Worm (Caenorhabditis elegans): ENCODE measurements around the gene pqn-75.
A peak's percentile ranks its signal among the peaks of the same experiment; 100 is the strongest.

pqn-75 gene

ce11 chrIV:4030917-4031599 is 41.1 kb upstream of the pqn-75 start (continued):
- no peak for TF ChIP-seq vab-7 (GFP tag; IDR thresholded peaks at IDR 0.05)
- no peak for TF ChIP-seq nhr-111 (GFP tag; optimal IDR thresholded peaks at IDR 0.05)
- no peak for TF ChIP-seq dmd-8 (GFP tag; IDR thresholded peaks at IDR 0.05)
- TF ChIP-seq unc-39 (tag; optimal IDR thresholded peaks at IDR 0.05), result no peak
- TF ChIP-seq Y105C5A.15 (GFP tag; IDR thresholded peaks at IDR 0.05), result no peak
- no peak for TF ChIP-seq F10B5.3 (tag; optimal IDR thresholded peaks at IDR 0.05)
- no peak for TF ChIP-seq fkh-10 (GFP tag; optimal IDR thresholded peaks at IDR 0.05)
- TF ChIP-seq rbr-2 (tag; optimal IDR thresholded peaks at IDR 0.05), result no peak
- TF ChIP-seq arid-1 (GFP tag; conservative IDR thresholded peaks at IDR 0.05), result no peak
- TF ChIP-seq spr-1 (tag; optimal IDR thresholded peaks at IDR 0.05), result no peak
- no peak for TF ChIP-seq hif-1 (tag; optimal IDR thresholded peaks at IDR 0.05)
- TF ChIP-seq lir-3 (tag; optimal IDR thresholded peaks at IDR 0.05), result no peak
- no peak for TF ChIP-seq lin-39 (tag; optimal IDR thresholded peaks at IDR 0.05)

DNA sequence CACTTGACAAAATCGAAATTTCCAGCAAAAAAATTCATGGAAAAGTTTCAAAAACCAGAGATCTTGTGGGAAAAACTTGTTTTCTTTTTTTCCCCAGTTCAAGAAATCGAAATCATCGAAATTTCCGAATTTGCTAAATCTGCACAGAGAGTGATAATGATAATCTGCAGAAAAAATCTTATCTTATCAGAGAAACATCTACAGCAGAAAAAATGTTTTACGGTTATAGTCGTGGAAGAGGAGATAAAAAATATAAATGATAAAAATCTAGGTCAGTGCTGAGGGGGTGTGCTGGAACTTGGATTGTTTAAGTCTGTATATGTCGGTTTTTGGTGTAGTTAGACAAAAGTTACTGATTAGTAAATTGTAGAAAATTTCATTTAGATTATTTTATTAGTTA is 39.8 kb upstream of the pqn-75 start:
- no peak for TF ChIP-seq nhr-6 (tag; optimal IDR thresholded peaks at IDR 0.05)
- no peak for TF ChIP-seq lin-38 (GFP tag; IDR thresholded peaks at IDR 0.05)
- no peak for TF ChIP-seq hlh-30 (tag; optimal IDR thresholded peaks at IDR 0.05; ENCODE audit: insufficient read depth)
- TF ChIP-seq nhr-28 (tag; optimal IDR thresholded peaks at IDR 0.05), result peak; percentile 19
- no peak for TF ChIP-seq ctbp-1 (GFP tag; IDR thresholded peaks at IDR 0.05)
- TF ChIP-seq ztf-7 (tag; optimal IDR thresholded peaks at IDR 0.05), result no peak
- no peak for TF ChIP-seq Y75B8A.6 (GFP tag; IDR thresholded peaks at IDR 0.05)
- TF ChIP-seq daf-19 (GFP tag; conservative IDR thresholded peaks at IDR 0.05), result no peak
- no peak for TF ChIP-seq F44E2.7 (GFP tag; IDR thresholded peaks at IDR 0.05)
- TF ChIP-seq dmd-6 (GFP tag; IDR thresholded peaks at IDR 0.05), result peak; percentile 9; the same call in 1 of the 2 replicates
- TF ChIP-seq lim-7 (GFP tag; IDR thresholded peaks at IDR 0.05), result no peak
- no peak for TF ChIP-seq daf-16 (GFP tag; optimal IDR thresholded peaks at IDR 0.05)
- TF ChIP-seq daf-16 (tag; optimal IDR thresholded peaks at IDR 0.05), result peak; percentile 32
- no peak for TF ChIP-seq ceh-82 (tag; optimal IDR thresholded peaks at IDR 0.05)
- TF ChIP-seq pha-4 (GFP tag; IDR thresholded peaks at IDR 0.05), result no peak
- TF ChIP-seq pha-4 (tag; optimal IDR thresholded peaks at IDR 0.05), result no peak
- no peak for TF ChIP-seq tag-97 (GFP tag; IDR thresholded peaks at IDR 0.05)
- no peak for TF ChIP-seq fkh-10 (GFP tag; optimal IDR thresholded peaks at IDR 0.05)
- TF ChIP-seq skn-1 (tag; optimal IDR thresholded peaks at IDR 0.05), result no peak
- no peak for TF ChIP-seq tra-1 (GFP tag; IDR thresholded peaks at IDR 0.05)
- TF ChIP-seq hlh-11 (tag; optimal IDR thresholded peaks at IDR 0.05), result no peak

- TF ChIP-seq nhr-42 (GFP tag; IDR thresholded peaks at IDR 0.05) (no peak), nhr-28 (tag; optimal IDR thresholded peaks at IDR 0.05) (peak; percentile 15), nhr-10 (tag; optimal IDR thresholded peaks at IDR 0.05) (no peak), dpl-1 (GFP tag; optimal IDR thresholded peaks at IDR 0.05) (peak; percentile 25), dve-1 (tag; optimal IDR thresholded peaks at IDR 0.05; ENCODE audit: insufficient read depth) (peak; percentile 2), lsy-2 (tag; optimal IDR thresholded peaks at IDR 0.05) (peak in 1 of 2 experiments; percentile 21), daf-16 (GFP tag; optimal IDR thresholded peaks at IDR 0.05) (peak in 1 of 2 experiments; percentile 27), daf-16 (tag; optimal IDR thresholded peaks at IDR 0.05) (peak; percentile 80), hlh-11 (tag; optimal IDR thresholded peaks at IDR 0.05) (peak; percentile 12), aha-1 (tag) (peak; percentile 88), unc-62 (GFP tag; optimal IDR thresholded peaks at IDR 0.05 in 1 of 2) (peak in 1 of 2 experiments; percentile 97), unc-62 (tag; optimal IDR thresholded peaks at IDR 0.05) (no peak)
Observed at ce11 chrIV:4033490-4033889, 38.6 kb upstream of the pqn-75 start.

Measured in whole organism, L4 larva.